Fruit fly (Drosophila melanogaster) whole organism, embryonic: ENCODE measurements around the gene CG7071.

Source experiments
- Antp ChIP-seq: fragments of 200-800 bp; sonication (Bioruptor generic); optimal IDR thresholded peaks from 3 replicates; lab custom pipeline; 2016; ENCODE audit warnings: missing biosample characterization, missing genetic modification characterization
- Atf-2 ChIP-seq: fragments of 200-800 bp; sonication (Bioruptor generic); optimal IDR thresholded peaks from 2 replicates; lab custom pipeline; 2016; ENCODE audit warnings: missing biosample characterization, missing genetic modification characterization
- Atf6 ChIP-seq: fragments of 200-800 bp; sonication (Bioruptor generic); IDR thresholded peaks from 2 replicates; pipeline ENCODE4 v1.3.6; 2022; ENCODE audit warnings: missing biosample characterization, missing genetic modification characterization
- B-H2 ChIP-seq: fragments of 200-800 bp; sonication (Bioruptor generic); optimal IDR thresholded peaks from 2 replicates; lab custom pipeline; 2018; ENCODE audit warnings: missing biosample characterization, mild to moderate bottlenecking, missing genetic modification characterization
- Bdp1 ChIP-seq: fragments of 200-800 bp; sonication (Bioruptor generic); optimal IDR thresholded peaks from 3 replicates; lab custom pipeline; 2016; ENCODE audit warnings: missing biosample characterization, missing genetic modification characterization
- CG11723 ChIP-seq: fragments of 200-800 bp; sonication (Bioruptor generic); optimal IDR thresholded peaks from 2 replicates; lab custom pipeline; 2017; ENCODE audit warnings: missing biosample characterization, mild to moderate bottlenecking, missing genetic modification characterization
- CG12744 ChIP-seq: fragments of 200-800 bp; sonication (Bioruptor generic); optimal IDR thresholded peaks from 2 replicates; lab custom pipeline; 2016; ENCODE audit warnings: missing biosample characterization, missing genetic modification characterization
- CG14965 ChIP-seq: fragments of 200-800 bp; sonication (Bioruptor generic); optimal IDR thresholded peaks from 2 replicates; lab custom pipeline; 2016; ENCODE audit warnings: missing biosample characterization, missing genetic modification characterization, borderline replicate concordance
- CG15479 ChIP-seq: fragments of 200-800 bp; sonication (Bioruptor generic); optimal IDR thresholded peaks from 3 replicates; lab custom pipeline; 2019; ENCODE audit warnings: missing biosample characterization, mild to moderate bottlenecking, missing genetic modification characterization, moderate library complexity
- CG15514 ChIP-seq: fragments of 200-800 bp; sonication (Bioruptor generic); optimal IDR thresholded peaks from 3 replicates; lab custom pipeline; 2017; ENCODE audit warnings: missing biosample characterization, missing genetic modification characterization, mild to moderate bottlenecking, moderate library complexity, missing genetic modification reagents
- CG4328 ChIP-seq: fragments of 200-800 bp; sonication (Bioruptor generic); optimal IDR thresholded peaks from 3 replicates; lab custom pipeline; 2017; ENCODE audit warnings: missing biosample characterization, missing genetic modification reagents, missing genetic modification characterization
- CG4424 ChIP-seq: fragments of 200-800 bp; sonication (Bioruptor generic); optimal IDR thresholded peaks from 3 replicates; lab custom pipeline; 2016; ENCODE audit warnings: missing biosample characterization, missing genetic modification characterization
- CG6175 ChIP-seq: fragments of 200-800 bp; sonication (Bioruptor generic); IDR thresholded peaks from 3 replicates; pipeline ENCODE4 v1.3.6; 2022; ENCODE audit warnings: missing biosample characterization, missing genetic modification characterization
- CG6854 ChIP-seq: fragments of 200-800 bp; sonication (Bioruptor generic); optimal IDR thresholded peaks from 3 replicates; lab custom pipeline; 2017; ENCODE audit warnings: missing biosample characterization, mild to moderate bottlenecking, missing genetic modification characterization
- CG8359 ChIP-seq: fragments of 200-800 bp; sonication (Bioruptor generic); optimal IDR thresholded peaks from 2 replicates; lab custom pipeline; 2017; ENCODE audit warnings: missing biosample characterization, mild to moderate bottlenecking, missing genetic modification characterization, borderline replicate concordance
- CG9609 ChIP-seq: fragments of 200-800 bp; sonication (Bioruptor generic); optimal IDR thresholded peaks from 3 replicates; lab custom pipeline; 2016; ENCODE audit warnings: missing biosample characterization, missing genetic modification characterization
- Dfd ChIP-seq, 2 experiments: fragments of >200 bp; optimal IDR thresholded peaks; 2 replicates each; lab custom pipeline; 2017; ENCODE audit warnings: missing biosample characterization in 2 of 2, missing genetic modification characterization in 2 of 2
- Dp ChIP-seq: fragments of 200-800 bp; sonication (Bioruptor generic); optimal IDR thresholded peaks from 2 replicates; lab custom pipeline; 2018; ENCODE audit warnings: missing biosample characterization, mild to moderate bottlenecking, missing genetic modification characterization, moderate library complexity
- Fer2 ChIP-seq: fragments of 200-800 bp; sonication (Bioruptor generic); optimal IDR thresholded peaks from 2 replicates; lab custom pipeline; 2018; ENCODE audit warnings: missing biosample characterization, mild to moderate bottlenecking, missing genetic modification characterization, moderate library complexity
- Gsc ChIP-seq: fragments of 200-800 bp; sonication (Bioruptor generic); IDR thresholded peaks from 2 replicates; pipeline ENCODE4 v1.3.6; 2022; ENCODE audit warnings: missing biosample characterization, missing genetic modification characterization
- HLH54F ChIP-seq: fragments of 200-800 bp; sonication (Bioruptor generic); optimal IDR thresholded peaks from 3 replicates; lab custom pipeline; 2016; ENCODE audit warnings: missing biosample characterization, missing genetic modification characterization
- Hr3 ChIP-seq: fragments of 200-800 bp; sonication (Bioruptor generic); optimal IDR thresholded peaks from 3 replicates; lab custom pipeline; 2016; ENCODE audit warnings: missing biosample characterization, missing genetic modification characterization
- MESR4 ChIP-seq: fragments of 200-800 bp; sonication (Bioruptor generic); optimal IDR thresholded peaks from 2 replicates; lab custom pipeline; 2018; ENCODE audit warnings: missing biosample characterization, mild to moderate bottlenecking, missing genetic modification characterization, moderate library complexity
- MTF-1 ChIP-seq: fragments of 200-800 bp; sonication (Bioruptor generic); optimal IDR thresholded peaks from 2 replicates; lab custom pipeline; 2018; ENCODE audit warnings: missing biosample characterization, mild to moderate bottlenecking, missing genetic modification characterization, borderline replicate concordance
- Mrtf ChIP-seq: fragments of 200-800 bp; sonication (Bioruptor generic); IDR thresholded peaks from 3 replicates; pipeline ENCODE4 v1.3.6; 2022; ENCODE audit warnings: missing biosample characterization, missing genetic modification characterization
- NC2β ChIP-seq: fragments of 200-800 bp; sonication (Bioruptor generic); optimal IDR thresholded peaks from 2 replicates; lab custom pipeline; 2016; ENCODE audit warnings: missing biosample characterization, missing genetic modification characterization
- Nf-YC ChIP-seq: fragments of 200-800 bp; optimal IDR thresholded peaks from 3 replicates; lab custom pipeline; 2019; ENCODE audit warnings: missing biosample characterization, mild to moderate bottlenecking, missing genetic modification characterization, moderate library complexity
- Oaz ChIP-seq: fragments of 200-800 bp; sonication (Bioruptor generic); IDR thresholded peaks from 2 replicates; pipeline ENCODE4 v1.3.6; 2022; ENCODE audit warnings: missing biosample characterization, missing genetic modification characterization
- ara ChIP-seq: fragments of 200-800 bp; sonication (Bioruptor generic); IDR thresholded peaks from 2 replicates; pipeline ENCODE4 v1.3.6; 2022; ENCODE audit warnings: missing biosample characterization, missing genetic modification characterization
- az2 ChIP-seq: fragments of 200-800 bp; sonication (Bioruptor generic); optimal IDR thresholded peaks from 3 replicates; lab custom pipeline; 2016; ENCODE audit warnings: missing biosample characterization, missing genetic modification characterization
- bab2 ChIP-seq: fragments of 200-800 bp; sonication (Bioruptor generic); optimal IDR thresholded peaks from 2 replicates; lab custom pipeline; 2016; ENCODE audit warnings: missing biosample characterization, missing genetic modification characterization
- bbx ChIP-seq: fragments of 200-800 bp; sonication (Bioruptor generic); IDR thresholded peaks from 2 replicates; pipeline ENCODE4 v1.3.6; 2022; ENCODE audit warnings: missing biosample characterization, missing genetic modification characterization; ENCODE audit not compliant: partially characterized antibody
- cwo ChIP-seq: fragments of 200-800 bp; sonication (Bioruptor generic); optimal IDR thresholded peaks from 3 replicates; lab custom pipeline; 2017; ENCODE audit warnings: missing biosample characterization, missing genetic modification characterization, mild to moderate bottlenecking, moderate library complexity, missing genetic modification reagents
- dysf ChIP-seq: fragments of 200-800 bp; sonication (Bioruptor generic); IDR thresholded peaks from 3 replicates; pipeline ENCODE4 v1.3.6; 2022; ENCODE audit warnings: missing biosample characterization, missing genetic modification characterization
- ewg ChIP-seq: fragments of 200-800 bp; sonication (Bioruptor generic); optimal IDR thresholded peaks from 3 replicates; lab custom pipeline; 2017; ENCODE audit warnings: mild to moderate bottlenecking, missing biosample characterization, missing genetic modification reagents, missing genetic modification characterization
- fd96Cb ChIP-seq: fragments of 200-800 bp; sonication (Bioruptor generic); optimal IDR thresholded peaks from 2 replicates; lab custom pipeline; 2018; ENCODE audit warnings: missing biosample characterization, mild to moderate bottlenecking, missing genetic modification characterization, moderate library complexity
- gcm ChIP-seq: fragments of 200-800 bp; sonication (Bioruptor generic); optimal IDR thresholded peaks from 2 replicates; lab custom pipeline; 2019; ENCODE audit warnings: missing biosample characterization, mild to moderate bottlenecking, missing genetic modification characterization, moderate library complexity
- h ChIP-seq: fragments of >200 bp; optimal IDR thresholded peaks from 2 replicates; lab custom pipeline; 2017
- maf-S ChIP-seq: fragments of 200-800 bp; sonication (Bioruptor generic); optimal IDR thresholded peaks from 2 replicates; lab custom pipeline; 2016; ENCODE audit warnings: missing biosample characterization, missing genetic modification characterization
- p53 ChIP-seq: fragments of 200-800 bp; sonication (Bioruptor generic); optimal IDR thresholded peaks from 2 replicates; lab custom pipeline; 2016; ENCODE audit warnings: missing biosample characterization, missing genetic modification characterization
- pan ChIP-seq, 4 experiments: fragments of >200 bp in 3 of 4; fragments of 200-800 bp in 1 of 4; sonication (Bioruptor generic) in 1 of 4; optimal IDR thresholded peaks in 3 of 4; IDR thresholded peaks in 1 of 4; 2 replicates each; pipeline versions ENCODE4 v1.3.6 to Lab custom; 2017 to 2022; ENCODE audit warnings: missing biosample characterization in 2 of 4, missing genetic modification characterization in 2 of 4, mixed read lengths in 1 of 4
- run ChIP-seq: fragments of 200-800 bp; sonication (Bioruptor generic); optimal IDR thresholded peaks from 3 replicates; lab custom pipeline; 2018; ENCODE audit warnings: missing biosample characterization, mild to moderate bottlenecking, missing genetic modification characterization
- sc ChIP-seq, 3 experiments: fragments of >200 bp in 2 of 3; fragments of 200-800 bp in 1 of 3; sonication (Bioruptor generic) in 1 of 3; optimal IDR thresholded peaks; 2 replicates in 2 of 3; 3 replicates in 1 of 3; lab custom pipeline; 2017; ENCODE audit warnings: mild to moderate bottlenecking in 1 of 3, missing biosample characterization in 1 of 3, missing genetic modification characterization in 1 of 3, missing genetic modification reagents in 1 of 3
- slbo ChIP-seq: fragments of 200-800 bp; sonication (Bioruptor generic); IDR thresholded peaks from 2 replicates; pipeline ENCODE4 v1.3.6; 2022; ENCODE audit warnings: missing biosample characterization, missing genetic modification characterization
- stc ChIP-seq: fragments of 200-800 bp; sonication (Bioruptor generic); IDR thresholded peaks from 2 replicates; pipeline ENCODE4 v1.3.6; 2022; ENCODE audit warnings: missing biosample characterization, missing genetic modification characterization
- tgo ChIP-seq: fragments of 200-800 bp; sonication (Bioruptor generic); IDR thresholded peaks from 3 replicates; pipeline ENCODE4 v1.3.6; 2022; ENCODE audit warnings: missing biosample characterization, missing genetic modification characterization
- tx ChIP-seq: fragments of 200-800 bp; sonication (Bioruptor generic); optimal IDR thresholded peaks from 2 replicates; lab custom pipeline; 2016; ENCODE audit warnings: missing biosample characterization, missing genetic modification characterization
- zen2 ChIP-seq: fragments of 200-800 bp; sonication (Bioruptor generic); IDR thresholded peaks from 3 replicates; pipeline ENCODE4 v1.3.6; 2022; ENCODE audit warnings: missing biosample characterization, missing genetic modification characterization; ENCODE audit not compliant: partially characterized antibody

The CG7071 gene

DNA sequence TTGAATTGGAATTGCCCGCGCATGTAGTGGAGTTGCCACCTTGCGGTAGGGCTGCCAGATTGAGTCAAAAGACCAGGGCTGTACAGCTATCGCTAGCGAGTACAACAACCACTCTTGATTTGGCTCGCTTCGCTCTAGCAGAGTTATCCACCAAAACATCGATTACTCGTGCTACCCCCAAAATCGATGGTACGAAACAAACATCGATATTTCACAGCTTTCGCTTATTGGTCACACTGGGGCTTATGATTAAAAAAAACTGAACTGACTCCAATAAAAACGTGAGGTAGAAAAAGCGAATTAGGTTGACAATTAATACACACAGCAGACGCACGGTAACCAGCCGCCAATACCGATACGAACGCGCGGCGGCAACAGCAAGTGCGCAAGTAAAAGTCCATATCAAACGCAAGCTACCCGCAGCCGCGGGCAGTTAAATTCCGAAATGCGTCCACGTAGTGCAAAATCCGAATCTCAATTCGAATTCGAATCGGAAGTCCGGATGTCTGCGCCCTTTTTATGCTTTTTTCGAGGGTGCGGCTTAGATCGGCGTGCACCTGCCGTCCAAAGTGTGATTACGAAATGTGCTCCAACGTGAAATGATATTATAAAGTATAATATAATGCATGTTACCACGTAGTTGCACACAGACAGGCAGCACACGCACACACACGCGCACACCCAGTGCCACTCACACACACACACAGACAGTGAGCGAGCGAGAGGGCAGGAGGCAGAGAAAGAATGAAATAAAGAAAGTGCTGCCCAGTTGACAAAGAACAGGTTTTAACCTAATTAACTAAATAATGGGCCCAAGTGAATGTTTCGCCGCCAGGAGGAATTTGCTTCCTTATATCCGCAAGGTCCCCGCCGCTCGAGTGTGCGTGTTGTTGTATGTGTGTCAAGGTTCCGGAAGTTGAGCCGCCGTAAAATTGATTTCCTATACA lies 5.7 kb upstream of the CG7071 start, which contains the start of gene Sar1 (continued):
- TF ChIP-seq pan (optimal IDR thresholded peaks at IDR 0.05; lab: Kevin White, UChicago) (no peak), pan (GFP tag; optimal IDR thresholded peaks at IDR 0.05 in 1 of 2, IDR thresholded peaks at IDR 0.05 in 1 of 2) (peak in 1 of 2 experiments; percentile 7), CG6854 (GFP tag; lab: Kevin White, UChicago) (peak; percentile 39), Antp (peak; percentile 33), Nf-YC (tag; lab: Kevin White, UChicago) (no peak), bbx (peak; percentile 96), az2 (GFP tag; lab: Kevin White, UChicago) (no peak), ewg (peak; percentile 18), NC2β (GFP tag; lab: Kevin White, UChicago) (peak; percentile 50), maf-S (GFP tag; lab: Kevin White, UChicago) (no peak), CG9609 (GFP tag; lab: Kevin White, UChicago) (peak; percentile 41), h (no peak), Dp (GFP tag; lab: Kevin White, UChicago) (peak; percentile 100), dysf (GFP tag; lab: Robert Waterston, UW) (no peak), CG14965 (GFP tag; lab: Kevin White, UChicago) (peak; percentile 12), bab2 (GFP tag; lab: Kevin White, UChicago) (no peak), Bdp1 (GFP tag; lab: Kevin White, UChicago) (no peak), stc (no peak), cwo (GFP tag; lab: Kevin White, UChicago) (no peak), CG12744 (no peak), gcm (peak; percentile 33), MESR4 (GFP tag; lab: Kevin White, UChicago) (peak; percentile 86), tx (GFP tag; lab: Kevin White, UChicago) (peak; percentile 45), Atf6 (GFP tag; lab: Robert Waterston, UW) (no peak), Gsc (GFP tag; lab: Robert Waterston, UW) (no peak), tgo (no peak), Mrtf (no peak), sc (optimal IDR thresholded peaks at IDR 0.05; lab: Kevin White, UChicago) (no peak), sc (GFP tag; optimal IDR thresholded peaks at IDR 0.05; lab: Kevin White, UChicago) (no peak), Hr3 (GFP tag; lab: Kevin White, UChicago) (peak; percentile 12), run (tag; lab: Kevin White, UChicago) (no peak), B-H2 (GFP tag; lab: Kevin White, UChicago) (peak; percentile 58), CG15479 (GFP tag; lab: Kevin White, UChicago) (no peak), slbo (peak; percentile 67), CG6175 (GFP tag; lab: Robert Waterston, UW) (no peak), zen2 (GFP tag; lab: Robert Waterston, UW) (peak; percentile 82), CG8359 (no peak), p53 (GFP tag; lab: Kevin White, UChicago) (peak; percentile 74), CG4424 (GFP tag; lab: Kevin White, UChicago) (no peak), Oaz (no peak), Dfd (GFP tag; optimal IDR thresholded peaks at IDR 0.05; lab: Kevin White, UChicago) (peak in 1 of 2 experiments; percentile 16), Fer2 (no peak), CG15514 (GFP tag; lab: Kevin White, UChicago) (peak; percentile 96), fd96Cb (tag; lab: Kevin White, UChicago) (no peak), CG11723 (GFP tag; lab: Kevin White, UChicago) (no peak), ara (GFP tag; lab: Robert Waterston, UW) (no peak), HLH54F (peak; percentile 23), MTF-1 (GFP tag; lab: Kevin White, UChicago) (no peak), Atf-2 (GFP tag; lab: Kevin White, UChicago) (no peak), CG4328 (GFP tag; lab: Kevin White, UChicago) (no peak)
